Fruit fly (Drosophila melanogaster): Measurements from ENCODE around the gene CG9550.

The CG9550 gene

dm6 chr2L:6473076-6474037, 23.5 kb upstream of the CG9550 start, which contains the start of gene mmy:
mmy (minus strand) TSS chr2L:6473904.
- TF ChIP-seq Jra (GFP tag; optimal IDR thresholded peaks at IDR 0.05) (peak; percentile 33), Abd-B (GFP tag; optimal IDR thresholded peaks at IDR 0.05) (no peak), ey (GFP tag; optimal IDR thresholded peaks at IDR 0.05) (peak; percentile 34), psq (GFP tag; optimal IDR thresholded peaks at IDR 0.05) (peak; percentile 11), CrebA (GFP tag; optimal IDR thresholded peaks at IDR 0.05; ENCODE audit: borderline replicate concordance) (no peak), Hr83 (GFP tag; optimal IDR thresholded peaks at IDR 0.05; ENCODE audit: poor library complexity, severe bottlenecking) (peak; percentile 49), rgr (GFP tag; optimal IDR thresholded peaks at IDR 0.05) (peak; percentile 66), lola (GFP tag; optimal IDR thresholded peaks at IDR 0.05) (no peak), Mio (GFP tag; optimal IDR thresholded peaks at IDR 0.05) (no peak), Sp1 (GFP tag; optimal IDR thresholded peaks at IDR 0.05) (peak; percentile 70), N (GFP tag; optimal IDR thresholded peaks at IDR 0.05) (peak; percentile 56), Dif (GFP tag; optimal IDR thresholded peaks at IDR 0.05; ENCODE audit: partially characterized antibody) (no peak), pan (optimal IDR thresholded peaks at IDR 0.05) (peak; percentile 62), sage (GFP tag; optimal IDR thresholded peaks at IDR 0.05) (peak; percentile 52), CG32264 (GFP tag; optimal IDR thresholded peaks at IDR 0.05) (no peak), jim (GFP tag; optimal IDR thresholded peaks at IDR 0.05) (peak; percentile 77), dmrt93B (GFP tag; optimal IDR thresholded peaks at IDR 0.05) (no peak), dl (GFP tag; optimal IDR thresholded peaks at IDR 0.05; ENCODE audit: insufficient read depth in 1 of 2, partially characterized antibody in 2 of 2) (peak; percentile 19 to 53), GATAd (GFP tag; optimal IDR thresholded peaks at IDR 0.05) (no peak), fru (GFP tag; optimal IDR thresholded peaks at IDR 0.05) (peak; percentile 64), sv (GFP tag; optimal IDR thresholded peaks at IDR 0.05) (no peak), Hnf4 (GFP tag; optimal IDR thresholded peaks at IDR 0.05) (no peak), br (GFP tag; optimal IDR thresholded peaks at IDR 0.05) (peak; percentile 45), Rel (GFP tag; optimal IDR thresholded peaks at IDR 0.05) (peak; percentile 35), Rel (tag; optimal IDR thresholded peaks at IDR 0.05) (peak; percentile 92), foxo (GFP tag; optimal IDR thresholded peaks at IDR 0.05) (peak in 1 of 2 experiments; percentile 59), woc (GFP tag; optimal IDR thresholded peaks at IDR 0.05) (peak; percentile 9), OdsH (GFP tag; optimal IDR thresholded peaks at IDR 0.05) (peak; percentile 51), Vsx2 (GFP tag; optimal IDR thresholded peaks at IDR 0.05; ENCODE audit: partially characterized antibody) (no peak), usp (GFP tag; optimal IDR thresholded peaks at IDR 0.05) (no peak), HLH106 (tag; optimal IDR thresholded peaks at IDR 0.05) (peak; percentile 53), CG9705 (GFP tag; optimal IDR thresholded peaks at IDR 0.05) (no peak), Hr78 (GFP tag; optimal IDR thresholded peaks at IDR 0.05) (no peak), dsf (GFP tag; optimal IDR thresholded peaks at IDR 0.05; ENCODE audit: borderline replicate concordance) (no peak), Dfd (GFP tag; optimal IDR thresholded peaks at IDR 0.05) (no peak), Myc (optimal IDR thresholded peaks at IDR 0.05) (no peak), tai (GFP tag; optimal IDR thresholded peaks at IDR 0.05) (no peak), h (GFP tag; optimal IDR thresholded peaks at IDR 0.05) (peak; percentile 38), brk (GFP tag; optimal IDR thresholded peaks at IDR 0.05) (peak; percentile 24)

dm6 chr2L:6474298-6474697, 22.6 kb upstream of the CG9550 start:
- no peak for TF ChIP-seq Dif (GFP tag; optimal IDR thresholded peaks at IDR 0.05; ENCODE audit: partially characterized antibody)
